Worm (Caenorhabditis elegans) whole organism, early embryonic: ENCODE data around the gene warf-1.

Experiments
- B0310.2 ChIP-seq: sonication (generic microtip); optimal IDR thresholded peaks from 2 replicates; lab custom pipeline; 2016; ENCODE audit warnings: mild to moderate bottlenecking, missing genetic modification characterization, missing compliant biosample characterization
- ama-1 ChIP-seq: fragments of 150-350 bp; optimal IDR thresholded peaks from 2 replicates; lab custom pipeline; 2014
- ceh-36 ChIP-seq: sonication (generic microtip); optimal IDR thresholded peaks from 2 replicates; lab custom pipeline; 2016; ENCODE audit warnings: missing genetic modification characterization, inconsistent platforms, missing compliant biosample characterization
- ets-7 ChIP-seq: sonication (generic microtip); optimal IDR thresholded peaks from 2 replicates; lab custom pipeline; 2016; ENCODE audit warnings: missing genotype, missing genetic modification characterization, missing compliant biosample characterization
- flt-1 ChIP-seq: fragments of 200-800 bp; sonication (Bioruptor generic); IDR thresholded peaks from 2 replicates; pipeline ENCODE4 v1.3.6; 2022; ENCODE audit warnings: missing genetic modification characterization, missing compliant biosample characterization
- hmbx-1 ChIP-seq: sonication (generic microtip); optimal IDR thresholded peaks from 2 replicates; lab custom pipeline; 2016; ENCODE audit warnings: mild to moderate bottlenecking, missing genetic modification characterization, missing compliant biosample characterization
- hnd-1 ChIP-seq: sonication (generic microtip); optimal IDR thresholded peaks from 2 replicates; lab custom pipeline; 2016; ENCODE audit warnings: missing genetic modification characterization, missing compliant biosample characterization
- scrt-1 ChIP-seq: fragments of 200-800 bp; sonication (Bioruptor generic); IDR thresholded peaks from 2 replicates; pipeline ENCODE4 v1.3.6; 2022; ENCODE audit warnings: missing genetic modification characterization, missing compliant biosample characterization
- tbx-11 ChIP-seq: fragments of 200-800 bp; sonication (Bioruptor generic); IDR thresholded peaks from 2 replicates; pipeline ENCODE4 v1.3.6; 2022; ENCODE audit warnings: missing genetic modification characterization, missing compliant biosample characterization

ce11 chrIV:7661569-7661968 is 27.0 kb downstream of the warf-1 start:
- TF ChIP-seq ama-1 (lab: Kevin White, UChicago) (no peak), tbx-11 (no peak), B0310.2 (tag; lab: Kevin White, UChicago) (no peak), ceh-36 (tag; lab: Kevin White, UChicago) (no peak), flt-1 (no peak), hnd-1 (tag; lab: Kevin White, UChicago) (no peak), ets-7 (tag; lab: Kevin White, UChicago) (no peak), scrt-1 (GFP tag; lab: Robert Waterston, UW) (no peak), hmbx-1 (tag; lab: Kevin White, UChicago) (no peak)
